Worm (Caenorhabditis elegans) whole organism, mixed stage, embryonic: ENCODE measurements around the gene fbxa-85.

Source experiments
- M03D4.4 ChIP-seq: sonication (generic microtip); optimal IDR thresholded peaks from 2 replicates; lab custom pipeline; 2017; ENCODE audit warnings: mild to moderate bottlenecking, missing genetic modification characterization, missing compliant biosample characterization
- blmp-1 ChIP-seq: fragments of 150-350 bp; optimal IDR thresholded peaks from 2 replicates; lab custom pipeline; 2014; ENCODE audit warnings: missing biosample characterization, missing genetic modification characterization
- ceh-39 ChIP-seq: fragments of 150-350 bp; optimal IDR thresholded peaks from 2 replicates; lab custom pipeline; 2014; ENCODE audit warnings: missing biosample characterization, missing genetic modification characterization
- ceh-43 ChIP-seq: fragments of 200-800 bp; sonication (Bioruptor generic); optimal IDR thresholded peaks from 2 replicates; lab custom pipeline; 2018; ENCODE audit warnings: mild to moderate bottlenecking, missing genetic modification characterization, moderate library complexity, missing compliant biosample characterization
- ceh-83 ChIP-seq: fragments of 200-800 bp; sonication (Bioruptor generic); optimal IDR thresholded peaks from 2 replicates; lab custom pipeline; 2018; ENCODE audit warnings: mild to moderate bottlenecking, missing genetic modification characterization, missing compliant biosample characterization
- ces-1 ChIP-seq: fragments of 150-350 bp; optimal IDR thresholded peaks from 2 replicates; lab custom pipeline; 2014; ENCODE audit warnings: missing biosample characterization, missing genetic modification reagents, missing genetic modification characterization
- cnd-1 ChIP-seq: fragments of 200-800 bp; sonication (Bioruptor generic); optimal IDR thresholded peaks from 2 replicates; lab custom pipeline; 2018; ENCODE audit warnings: mild to moderate bottlenecking, missing genetic modification characterization, missing compliant biosample characterization
- drap-1 ChIP-seq: fragments of 200-800 bp; sonication (Bioruptor generic); optimal IDR thresholded peaks from 3 replicates; lab custom pipeline; 2018; ENCODE audit warnings: mild to moderate bottlenecking, missing genetic modification characterization, missing compliant biosample characterization
- elt-3 ChIP-seq: fragments of 150-350 bp; optimal IDR thresholded peaks from 2 replicates; lab custom pipeline; 2014; ENCODE audit warnings: missing biosample characterization, missing genetic modification characterization
- flh-1 ChIP-seq: fragments of 200-800 bp; sonication (Bioruptor generic); optimal IDR thresholded peaks from 2 replicates; lab custom pipeline; 2018; ENCODE audit warnings: mild to moderate bottlenecking, missing genetic modification characterization, moderate library complexity, missing compliant biosample characterization
- ham-2 ChIP-seq: fragments of 200-800 bp; sonication (Bioruptor generic); optimal IDR thresholded peaks from 2 replicates; lab custom pipeline; 2018; ENCODE audit warnings: mild to moderate bottlenecking, missing genetic modification characterization, missing compliant biosample characterization
- lin-13 ChIP-seq: fragments of 150-350 bp; optimal IDR thresholded peaks from 2 replicates; lab custom pipeline; 2014; ENCODE audit warnings: missing biosample characterization, missing genetic modification characterization
- lin-32 ChIP-seq: fragments of 200-800 bp; sonication (Bioruptor generic); optimal IDR thresholded peaks from 2 replicates; lab custom pipeline; 2018; ENCODE audit warnings: mild to moderate bottlenecking, missing genetic modification characterization, missing compliant biosample characterization
- mab-5 ChIP-seq: fragments of 150-350 bp; optimal IDR thresholded peaks from 2 replicates; lab custom pipeline; 2014; ENCODE audit warnings: missing biosample characterization, missing genetic modification characterization
- mls-2 ChIP-seq: sonication (generic microtip); optimal IDR thresholded peaks from 2 replicates; lab custom pipeline; 2016; ENCODE audit warnings: mild to moderate bottlenecking, missing genetic modification characterization, moderate library complexity, missing compliant biosample characterization
- nhr-2 ChIP-seq: fragments of 150-350 bp; optimal IDR thresholded peaks from 2 replicates; lab custom pipeline; 2014; ENCODE audit warnings: missing biosample characterization, missing genetic modification characterization
- nhr-237 ChIP-seq: fragments of 150-350 bp; optimal IDR thresholded peaks from 2 replicates; lab custom pipeline; 2014; ENCODE audit warnings: missing biosample characterization, missing genetic modification characterization
- nhr-28 ChIP-seq: fragments of 150-350 bp; optimal IDR thresholded peaks from 2 replicates; lab custom pipeline; 2014; ENCODE audit warnings: missing biosample characterization, missing genetic modification characterization
- nhr-76 ChIP-seq: sonication (generic microtip); optimal IDR thresholded peaks from 2 replicates; lab custom pipeline; 2017; ENCODE audit warnings: missing biosample characterization, missing genetic modification characterization
- pha-4 ChIP-seq: fragments of 150-350 bp; optimal IDR thresholded peaks from 2 replicates; lab custom pipeline; 2018; ENCODE audit warnings: missing biosample characterization, missing genetic modification reagents, missing genetic modification characterization
- sem-2 ChIP-seq: fragments of 200-800 bp; sonication (Bioruptor generic); optimal IDR thresholded peaks from 2 replicates; lab custom pipeline; 2018; ENCODE audit warnings: mild to moderate bottlenecking, missing genetic modification characterization, missing compliant biosample characterization
- snpc-4 ChIP-seq: fragments of 150-350 bp; optimal IDR thresholded peaks from 2 replicates; lab custom pipeline; 2014; ENCODE audit warnings: missing biosample characterization, missing genetic modification characterization
- sptf-1 ChIP-seq: sonication (generic microtip); optimal IDR thresholded peaks from 2 replicates; lab custom pipeline; 2017; ENCODE audit warnings: mild to moderate bottlenecking, missing genetic modification characterization, moderate library complexity, missing compliant biosample characterization
- tbx-8 ChIP-seq: fragments of 200-800 bp; sonication (Bioruptor generic); optimal IDR thresholded peaks from 2 replicates; lab custom pipeline; 2018; ENCODE audit warnings: mild to moderate bottlenecking, missing genetic modification characterization, moderate library complexity, missing compliant biosample characterization
- unc-120 ChIP-seq: sonication (generic microtip); optimal IDR thresholded peaks from 2 replicates; lab custom pipeline; 2017; ENCODE audit warnings: missing genetic modification characterization, missing compliant biosample characterization; ENCODE audit not compliant: poor library complexity, severe bottlenecking
- unc-39 ChIP-seq: fragments of 150-350 bp; optimal IDR thresholded peaks from 2 replicates; lab custom pipeline; 2014; ENCODE audit warnings: missing biosample characterization, missing genetic modification characterization
- unc-62 ChIP-seq: fragments of 150-350 bp; optimal IDR thresholded peaks from 2 replicates; lab custom pipeline; 2014; ENCODE audit warnings: missing biosample characterization, missing genetic modification reagents, missing genetic modification characterization
- zip-8 ChIP-seq: fragments of 150-350 bp; optimal IDR thresholded peaks from 2 replicates; lab custom pipeline; 2014; ENCODE audit warnings: missing biosample characterization, missing genetic modification characterization

The fbxa-85 gene

ce11 chrV:17238799-17239198, 20.2 kb upstream of the fbxa-85 start, which contains the start of gene T19C9.8:
Gene T19C9.8, plus strand, starts transcription at chrV:17239097.
- TF ChIP-seq lin-13 (tag; lab: Kevin White, UChicago) (no peak), zip-8 (tag; lab: Kevin White, UChicago) (no peak), nhr-237 (tag; lab: Kevin White, UChicago) (no peak), ceh-43 (no peak)

ce11 chrV:17240579-17241277, 18.2 kb upstream of the fbxa-85 start:
- no peak for TF ChIP-seq cnd-1 (tag; lab: Kevin White, UChicago)
- no peak for TF ChIP-seq ceh-83 (GFP tag; lab: Kevin White, UChicago)
- TF ChIP-seq zip-8 (tag; lab: Kevin White, UChicago), result no peak
- TF ChIP-seq lin-13 (tag; lab: Kevin White, UChicago), result no peak
- no peak for TF ChIP-seq lin-32
- TF ChIP-seq mls-2 (tag; lab: Kevin White, UChicago), result no peak
- TF ChIP-seq sptf-1 (tag; lab: Kevin White, UChicago), result no peak
- TF ChIP-seq M03D4.4 (tag; lab: Kevin White, UChicago), result no peak
- no peak for TF ChIP-seq nhr-28
- TF ChIP-seq nhr-2, result no peak
- no peak for TF ChIP-seq ces-1
- no peak for TF ChIP-seq ham-2 (GFP tag; lab: Kevin White, UChicago)
- no peak for TF ChIP-seq pha-4 (tag; lab: Kevin White, UChicago)
- TF ChIP-seq nhr-76 (tag; lab: Kevin White, UChicago), result no peak
- no peak for TF ChIP-seq unc-62 (GFP tag; lab: Kevin White, UChicago)
- TF ChIP-seq drap-1 (GFP tag; lab: Kevin White, UChicago), result no peak
- TF ChIP-seq ceh-43, result no peak
- no peak for TF ChIP-seq snpc-4
- TF ChIP-seq, all 35 proteins: peak for 0

DNA sequence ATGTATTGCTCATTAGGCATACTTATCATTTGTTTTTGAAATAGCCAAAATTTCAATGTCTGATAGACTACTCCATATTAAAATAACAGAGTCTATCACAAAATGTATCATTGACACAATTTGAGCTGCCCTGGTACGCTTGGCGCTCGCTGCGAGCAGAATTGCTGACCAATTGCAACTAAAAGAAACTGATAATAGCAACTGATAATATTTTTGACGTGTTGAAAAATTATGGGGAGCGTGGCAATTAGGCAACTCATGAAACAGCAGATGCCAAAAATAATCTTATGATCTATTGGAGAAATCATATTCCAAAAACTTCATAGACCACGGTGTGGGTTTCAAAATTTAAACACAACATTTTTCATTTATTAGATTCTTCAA, 17.7 kb upstream of the fbxa-85 start:
- TF ChIP-seq blmp-1 (no peak), flh-1 (GFP tag; lab: Kevin White, UChicago) (no peak), tbx-8 (no peak), ceh-39 (tag; lab: Kevin White, UChicago) (no peak), mls-2 (tag; lab: Kevin White, UChicago) (no peak), sem-2 (GFP tag; lab: Kevin White, UChicago) (no peak), elt-3 (tag; lab: Kevin White, UChicago) (no peak), lin-32 (no peak), nhr-237 (tag; lab: Kevin White, UChicago) (no peak), unc-120 (no peak), snpc-4 (no peak), ceh-83 (GFP tag; lab: Kevin White, UChicago) (no peak), drap-1 (GFP tag; lab: Kevin White, UChicago) (no peak), nhr-28 (no peak), ces-1 (no peak)

DNA sequence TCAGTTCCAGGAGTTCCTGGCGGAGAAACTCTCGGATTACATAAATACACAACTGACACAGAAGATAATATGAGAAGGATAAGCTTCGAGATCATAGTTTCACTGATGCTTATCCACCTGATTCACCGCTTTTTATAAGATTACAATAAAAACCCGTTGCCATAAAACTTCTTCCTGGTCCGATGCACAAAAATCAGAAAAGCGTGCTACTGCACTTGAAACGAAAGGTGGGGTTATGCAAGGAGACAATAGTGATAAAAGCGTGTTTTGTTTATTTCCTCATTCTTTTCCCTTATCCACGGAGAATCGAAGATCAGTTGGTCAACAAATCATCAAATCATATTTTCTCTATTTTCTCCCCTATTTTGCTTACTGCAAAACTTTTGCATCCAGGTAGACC, 16.4 kb upstream of the fbxa-85 start, which contains the start of gene Y68A4B.3:
Gene Y68A4B.3, minus strand, starts transcription at position 101 of the 400 bp plus-strand sequence.
- no peak for TF ChIP-seq sptf-1 (tag; lab: Kevin White, UChicago)
- no peak for TF ChIP-seq ceh-43
- TF ChIP-seq blmp-1, result no peak
- no peak for TF ChIP-seq mab-5 (tag; lab: Kevin White, UChicago)
- TF ChIP-seq unc-39 (tag; lab: Kevin White, UChicago), result no peak
- no peak for TF ChIP-seq sem-2 (GFP tag; lab: Kevin White, UChicago)
- TF ChIP-seq zip-8 (tag; lab: Kevin White, UChicago), result no peak
- no peak for TF ChIP-seq lin-32
- no peak for TF ChIP-seq M03D4.4 (tag; lab: Kevin White, UChicago)
- TF ChIP-seq ham-2 (GFP tag; lab: Kevin White, UChicago), result no peak
- TF ChIP-seq nhr-237 (tag; lab: Kevin White, UChicago), result no peak
- TF ChIP-seq tbx-8, result no peak
- TF ChIP-seq unc-62 (GFP tag; lab: Kevin White, UChicago), result no peak

DNA sequence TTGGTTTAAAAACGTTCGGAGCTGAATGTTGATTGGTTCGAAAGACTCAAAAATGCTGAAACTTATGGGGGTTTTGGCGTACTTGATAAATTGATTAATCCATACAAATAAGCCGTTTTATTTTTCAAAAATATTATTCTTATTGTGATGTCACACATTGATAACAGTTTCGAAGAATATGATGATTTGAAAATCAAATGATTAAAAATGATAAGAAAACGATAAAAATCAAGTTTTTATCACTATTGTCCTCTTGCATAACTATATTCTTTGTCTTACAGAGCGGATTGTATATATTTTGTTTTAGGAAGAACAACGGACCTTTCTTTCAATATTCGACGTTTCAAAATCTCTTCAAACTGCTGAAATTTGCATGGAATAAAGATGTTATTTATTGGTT, 16.0 kb upstream of the fbxa-85 start:
- TF ChIP-seq ceh-39 (tag; lab: Kevin White, UChicago) (no peak), nhr-76 (tag; lab: Kevin White, UChicago) (no peak)

- TF ChIP-seq mls-2 (tag; lab: Kevin White, UChicago), result no peak
These were observed 13.6 kb upstream of the fbxa-85 start, which contains the start of gene clec-242 for ce11 chrV:17245406-17245805. Gene clec-242, minus strand, starts transcription at chrV:17245506.
